Fruit fly (Drosophila melanogaster) Kc167 (cell line): ENCODE measurements around the gene lic.

ENCODE experiments used
- Myc ChIP-seq: fragments of >200 bp; optimal IDR thresholded peaks from 2 replicates; lab custom pipeline; 2017; ENCODE audit warnings: missing external identifiers
- Sin3A ChIP-seq: fragments of >200 bp; optimal IDR thresholded peaks from 2 replicates; lab custom pipeline; 2018; ENCODE audit warnings: missing external identifiers
- h ChIP-seq: fragments of >200 bp; optimal IDR thresholded peaks from 3 replicates; lab custom pipeline; 2018; ENCODE audit warnings: missing external identifiers
- psq ChIP-seq: fragments of >200 bp; optimal IDR thresholded peaks from 2 replicates; lab custom pipeline; 2017; ENCODE audit warnings: missing external identifiers
- ttk ChIP-seq: sonication (Bioruptor generic); optimal IDR thresholded peaks from 2 replicates; lab custom pipeline; 2017; ENCODE audit warnings: missing external identifiers

dm6 chrX:13105220-13105619, 14.3 kb downstream of the lic start:
- TF ChIP-seq Sin3A (lab: Kevin White, UChicago) (no peak), ttk (lab: Kevin White, UChicago) (no peak), psq (no peak), Myc (lab: Kevin White, UChicago) (no peak), h (no peak)
